Fruit fly (Drosophila melanogaster): ENCODE data around the gene CG11816.

DNA sequence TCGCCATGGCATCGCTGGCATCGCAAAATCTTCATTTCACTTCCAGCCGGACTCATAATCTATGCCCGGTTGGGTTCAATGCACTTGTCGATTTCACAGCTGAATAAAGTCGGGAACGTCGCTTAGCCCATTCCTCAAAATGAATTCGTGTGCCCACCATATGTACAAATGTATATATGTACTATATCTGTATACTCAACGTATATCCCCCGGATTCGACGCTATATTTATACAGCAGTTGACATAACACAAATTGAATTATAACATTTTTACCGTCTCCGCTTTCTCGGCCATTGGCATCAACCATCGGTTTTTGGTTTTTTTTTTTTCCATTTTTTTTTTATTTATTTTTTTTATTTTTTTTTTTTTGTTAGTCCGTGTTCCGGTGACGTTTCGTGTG is 14.7 kb upstream of the CG11816 start:
- no peak for TF ChIP-seq yki (optimal IDR thresholded peaks at IDR 0.05)
- no peak for TF ChIP-seq ems (GFP tag; optimal IDR thresholded peaks at IDR 0.05)
- no peak for TF ChIP-seq CG1024 (GFP tag; IDR thresholded peaks at IDR 0.05)
- TF ChIP-seq Dp (GFP tag; optimal IDR thresholded peaks at IDR 0.05) = no peak

Measured in whole organism, embryonic.